Fruit fly (Drosophila melanogaster) whole organism, embryonic: ENCODE data around the gene CG16903.

ENCODE experiments used
- Atf-2 ChIP-seq: fragments of 200-800 bp; sonication (Bioruptor generic); optimal IDR thresholded peaks from 2 replicates; lab custom pipeline; 2016; ENCODE audit warnings: missing biosample characterization, missing genetic modification characterization
- B-H2 ChIP-seq: fragments of 200-800 bp; sonication (Bioruptor generic); optimal IDR thresholded peaks from 2 replicates; lab custom pipeline; 2018; ENCODE audit warnings: missing biosample characterization, mild to moderate bottlenecking, missing genetic modification characterization
- CG10147 ChIP-seq: fragments of 200-800 bp; sonication (Bioruptor generic); optimal IDR thresholded peaks from 2 replicates; lab custom pipeline; 2019; ENCODE audit warnings: missing biosample characterization, mild to moderate bottlenecking, missing genetic modification characterization, moderate library complexity
- CG10321 ChIP-seq: fragments of 200-800 bp; sonication (Bioruptor generic); IDR thresholded peaks from 2 replicates; pipeline ENCODE4 v1.3.6; 2022; ENCODE audit warnings: missing biosample characterization, missing genetic modification characterization
- CG11093 ChIP-seq: fragments of 200-800 bp; sonication (Bioruptor generic); IDR thresholded peaks from 3 replicates; pipeline ENCODE4 v1.3.6; 2022; ENCODE audit warnings: missing biosample characterization, missing genetic modification characterization
- CG12659 ChIP-seq: fragments of 200-800 bp; sonication (Bioruptor generic); optimal IDR thresholded peaks from 3 replicates; lab custom pipeline; 2017; ENCODE audit warnings: mild to moderate bottlenecking, missing biosample characterization, missing genetic modification reagents, missing genetic modification characterization
- CG13287 ChIP-seq: fragments of 200-800 bp; sonication (Bioruptor generic); IDR thresholded peaks from 2 replicates; pipeline ENCODE4 v1.3.6; 2022; ENCODE audit warnings: missing biosample characterization, missing genetic modification characterization; ENCODE audit not compliant: partially characterized antibody
- CG13624 ChIP-seq: fragments of 200-800 bp; sonication (Bioruptor generic); optimal IDR thresholded peaks from 2 replicates; lab custom pipeline; 2016; ENCODE audit warnings: missing biosample characterization, missing genetic modification characterization
- CG15269 ChIP-seq: fragments of 200-800 bp; sonication (Bioruptor generic); optimal IDR thresholded peaks from 2 replicates; lab custom pipeline; 2018; ENCODE audit warnings: missing biosample characterization, mild to moderate bottlenecking, missing genetic modification characterization, moderate library complexity
- CG18262 ChIP-seq: fragments of 200-800 bp; optimal IDR thresholded peaks from 3 replicates; lab custom pipeline; 2019; ENCODE audit warnings: missing biosample characterization, mild to moderate bottlenecking, missing genetic modification characterization, moderate library complexity
- CG2116 ChIP-seq: fragments of 200-800 bp; sonication (Bioruptor generic); optimal IDR thresholded peaks from 3 replicates; lab custom pipeline; 2018; ENCODE audit warnings: missing biosample characterization, mild to moderate bottlenecking, missing genetic modification characterization
- CG2120 ChIP-seq: fragments of 200-800 bp; sonication (Bioruptor generic); optimal IDR thresholded peaks from 3 replicates; lab custom pipeline; 2016; ENCODE audit warnings: missing biosample characterization, missing genetic modification characterization
- CG3995 ChIP-seq: fragments of 200-800 bp; sonication (Bioruptor generic); optimal IDR thresholded peaks from 3 replicates; lab custom pipeline; 2016; ENCODE audit warnings: missing biosample characterization, missing genetic modification characterization
- CG4404 ChIP-seq: fragments of 200-800 bp; sonication (Bioruptor generic); IDR thresholded peaks from 2 replicates; pipeline ENCODE4 v1.3.6; 2022; ENCODE audit warnings: missing biosample characterization, missing genetic modification characterization
- CG7357 ChIP-seq: fragments of 200-800 bp; sonication (Bioruptor generic); IDR thresholded peaks from 3 replicates; pipeline ENCODE4 v1.3.6; 2022; ENCODE audit warnings: missing biosample characterization, missing genetic modification characterization
- CG7963 ChIP-seq: fragments of 200-800 bp; sonication (Bioruptor generic); IDR thresholded peaks from 3 replicates; pipeline ENCODE4 v1.3.6; 2022; ENCODE audit warnings: missing biosample characterization, missing genetic modification characterization; ENCODE audit not compliant: partially characterized antibody
- CG8359 ChIP-seq: fragments of 200-800 bp; sonication (Bioruptor generic); optimal IDR thresholded peaks from 2 replicates; lab custom pipeline; 2017; ENCODE audit warnings: missing biosample characterization, mild to moderate bottlenecking, missing genetic modification characterization, borderline replicate concordance
- CG9932 ChIP-seq: fragments of 200-800 bp; sonication (Bioruptor generic); IDR thresholded peaks from 2 replicates; pipeline ENCODE4 v1.3.6; 2022; ENCODE audit warnings: missing biosample characterization, missing genetic modification characterization
- CTCF ChIP-seq: fragments of 200-800 bp; sonication (Bioruptor generic); optimal IDR thresholded peaks from 2 replicates; lab custom pipeline; 2017; ENCODE audit warnings: missing biosample characterization, mild to moderate bottlenecking, missing genetic modification characterization, moderate library complexity
- D ChIP-seq, 2 experiments: fragments of 200-800 bp in 1 of 2; fragments of >200 bp in 1 of 2; sonication (Bioruptor generic) in 1 of 2; optimal IDR thresholded peaks; 2 replicates in 1 of 2; 3 replicates in 1 of 2; lab custom pipeline; 2017; ENCODE audit warnings: mild to moderate bottlenecking in 1 of 2, missing biosample characterization in 1 of 2, missing genetic modification characterization in 1 of 2, missing genetic modification reagents in 1 of 2
- Dip2 ChIP-seq: fragments of 200-800 bp; sonication (Bioruptor generic); IDR thresholded peaks from 2 replicates; pipeline ENCODE4 v1.3.6; 2022; ENCODE audit warnings: missing biosample characterization, missing genetic modification characterization
- Dll ChIP-seq: fragments of 200-800 bp; sonication (Bioruptor generic); IDR thresholded peaks from 4 replicates; pipeline ENCODE4 v1.3.6; 2022; ENCODE audit warnings: missing biosample characterization, missing genetic modification characterization; ENCODE audit not compliant: partially characterized antibody
- E2f1 ChIP-seq: fragments of 200-800 bp; sonication (Bioruptor generic); IDR thresholded peaks from 2 replicates; pipeline ENCODE4 v1.3.6; 2022; ENCODE audit warnings: missing biosample characterization, missing genetic modification characterization
- E2f2 ChIP-seq: fragments of 200-800 bp; sonication (Bioruptor generic); IDR thresholded peaks from 2 replicates; pipeline ENCODE4 v1.3.6; 2022; ENCODE audit warnings: missing biosample characterization, missing genetic modification characterization
- Myb ChIP-seq: fragments of 200-800 bp; sonication (Bioruptor generic); optimal IDR thresholded peaks from 2 replicates; lab custom pipeline; 2016; ENCODE audit warnings: missing biosample characterization, missing genetic modification characterization
- Side ChIP-seq: fragments of 200-800 bp; sonication (Bioruptor generic); optimal IDR thresholded peaks from 2 replicates; lab custom pipeline; 2016; ENCODE audit warnings: missing biosample characterization, missing genetic modification characterization
- TFAM ChIP-seq: fragments of 200-800 bp; sonication (Bioruptor generic); optimal IDR thresholded peaks from 2 replicates; lab custom pipeline; 2017; ENCODE audit warnings: missing biosample characterization, missing genetic modification characterization, inconsistent platforms
- ato ChIP-seq: fragments of 200-800 bp; sonication (Bioruptor generic); IDR thresholded peaks from 2 replicates; pipeline ENCODE4 v1.3.6; 2022; ENCODE audit warnings: missing biosample characterization, missing genetic modification characterization; ENCODE audit not compliant: partially characterized antibody
- bbx ChIP-seq: fragments of 200-800 bp; sonication (Bioruptor generic); IDR thresholded peaks from 2 replicates; pipeline ENCODE4 v1.3.6; 2022; ENCODE audit warnings: missing biosample characterization, missing genetic modification characterization; ENCODE audit not compliant: partially characterized antibody
- cwo ChIP-seq: fragments of 200-800 bp; sonication (Bioruptor generic); optimal IDR thresholded peaks from 3 replicates; lab custom pipeline; 2017; ENCODE audit warnings: missing biosample characterization, missing genetic modification characterization, mild to moderate bottlenecking, moderate library complexity, missing genetic modification reagents
- ems ChIP-seq: fragments of 200-800 bp; sonication (Bioruptor generic); optimal IDR thresholded peaks from 3 replicates; lab custom pipeline; 2016; ENCODE audit warnings: missing biosample characterization, missing genetic modification characterization
- hkb ChIP-seq, 2 experiments: fragments of 200-800 bp in 1 of 2; fragments of >200 bp in 1 of 2; sonication (Bioruptor generic) in 1 of 2; IDR thresholded peaks in 1 of 2; optimal IDR thresholded peaks in 1 of 2; 2 replicates each; pipeline versions ENCODE4 v1.3.6 to Lab custom; 2017 to 2022; ENCODE audit warnings: missing biosample characterization in 1 of 2, missing genetic modification characterization in 1 of 2
- inv ChIP-seq: fragments of 200-800 bp; sonication (Bioruptor generic); IDR thresholded peaks from 2 replicates; pipeline ENCODE4 v1.3.6; 2022; ENCODE audit warnings: missing biosample characterization, missing genetic modification characterization; ENCODE audit not compliant: partially characterized antibody
- jumu ChIP-seq: fragments of 200-800 bp; sonication (Bioruptor generic); optimal IDR thresholded peaks from 3 replicates; lab custom pipeline; 2016; ENCODE audit warnings: missing biosample characterization, missing genetic modification characterization
- lilli ChIP-seq: fragments of 200-800 bp; sonication (Bioruptor generic); optimal IDR thresholded peaks from 3 replicates; lab custom pipeline; 2016; ENCODE audit warnings: missing biosample characterization, missing genetic modification characterization
- prd ChIP-seq, 3 experiments: fragments of >200 bp in 2 of 3; fragments of 200-800 bp in 1 of 3; sonication (Bioruptor generic) in 1 of 3; optimal IDR thresholded peaks in 2 of 3; IDR thresholded peaks in 1 of 3; 2 replicates in 2 of 3; 3 replicates in 1 of 3; pipeline versions ENCODE4 v1.3.6 to Lab custom; 2017 to 2022; ENCODE audit warnings: missing biosample characterization in 1 of 3, missing genetic modification characterization in 1 of 3
- row ChIP-seq: fragments of 200-800 bp; sonication (Bioruptor generic); IDR thresholded peaks from 3 replicates; pipeline ENCODE4 v1.3.6; 2022; ENCODE audit warnings: missing biosample characterization, missing genetic modification characterization
- sc ChIP-seq, 3 experiments: fragments of >200 bp in 2 of 3; fragments of 200-800 bp in 1 of 3; sonication (Bioruptor generic) in 1 of 3; optimal IDR thresholded peaks; 2 replicates in 2 of 3; 3 replicates in 1 of 3; lab custom pipeline; 2017; ENCODE audit warnings: mild to moderate bottlenecking in 1 of 3, missing biosample characterization in 1 of 3, missing genetic modification characterization in 1 of 3, missing genetic modification reagents in 1 of 3
- slp2 ChIP-seq: fragments of 200-800 bp; sonication (Bioruptor generic); optimal IDR thresholded peaks from 2 replicates; lab custom pipeline; 2016; ENCODE audit warnings: missing biosample characterization, missing genetic modification characterization
- tup ChIP-seq: fragments of 200-800 bp; sonication (Bioruptor generic); optimal IDR thresholded peaks from 2 replicates; lab custom pipeline; 2016; ENCODE audit warnings: missing biosample characterization, mild to moderate bottlenecking, missing genetic modification characterization, moderate library complexity
- unpg ChIP-seq: fragments of 200-800 bp; sonication (Bioruptor generic); optimal IDR thresholded peaks from 3 replicates; lab custom pipeline; 2018; ENCODE audit warnings: missing biosample characterization, mild to moderate bottlenecking, missing genetic modification characterization, moderate library complexity
- vfl ChIP-seq: fragments of 200-800 bp; sonication (Bioruptor generic); optimal IDR thresholded peaks from 2 replicates; lab custom pipeline; 2016; ENCODE audit warnings: missing biosample characterization, missing genetic modification characterization

The CG16903 gene

dm6 chrX:2094072-2094761 is 14.0 kb upstream of the CG16903 start, which contains the start of gene csw (continued):
- TF ChIP-seq D (optimal IDR thresholded peaks at IDR 0.05; lab: Kevin White, UChicago) (no peak), D (GFP tag; optimal IDR thresholded peaks at IDR 0.05; lab: Kevin White, UChicago) (no peak), ato (GFP tag; lab: Robert Waterston, UW) (peak; percentile 54), hkb (optimal IDR thresholded peaks at IDR 0.05; lab: Kevin White, UChicago) (peak; percentile 53), hkb (GFP tag; IDR thresholded peaks at IDR 0.05; lab: Robert Waterston, UW) (no peak), CG15269 (tag; lab: Kevin White, UChicago) (peak; percentile 5), prd (optimal IDR thresholded peaks at IDR 0.05; lab: Kevin White, UChicago) (no peak), prd (GFP tag; IDR thresholded peaks at IDR 0.05; lab: Robert Waterston, UW) (peak; percentile 34; the same call in 1 of the 3 replicates), CG10321 (0 out of 2 replicates have a peak, but pooled peaks have one; percentile 5), CG4404 (peak; percentile 32; the same call in 1 of the 2 replicates), B-H2 (GFP tag; lab: Kevin White, UChicago) (peak; percentile 57), CG7357 (GFP tag; lab: Robert Waterston, UW) (no peak), jumu (GFP tag; lab: Kevin White, UChicago) (peak; percentile 42), CG3995 (GFP tag; lab: Kevin White, UChicago) (peak; percentile 20), CG13287 (GFP tag; lab: Robert Waterston, UW) (peak; percentile 24; the same call in 1 of the 2 replicates), CG7963 (no peak), unpg (no peak), cwo (GFP tag; lab: Kevin White, UChicago) (no peak), CG2120 (peak; percentile 69), CG11093 (no peak), E2f2 (peak; percentile 83), E2f1 (GFP tag; lab: Robert Waterston, UW) (peak; percentile 17; the same call in 1 of the 2 replicates), sc (optimal IDR thresholded peaks at IDR 0.05; lab: Kevin White, UChicago) (no peak), sc (GFP tag; optimal IDR thresholded peaks at IDR 0.05; lab: Kevin White, UChicago) (no peak), Myb (GFP tag; lab: Kevin White, UChicago) (peak; percentile 100), tup (no peak), bbx (GFP tag; lab: Robert Waterston, UW) (peak; percentile 48; the same call in 1 of the 2 replicates), vfl (GFP tag; lab: Kevin White, UChicago) (peak; percentile 32), slp2 (GFP tag; lab: Kevin White, UChicago) (no peak), CG18262 (tag; lab: Kevin White, UChicago) (no peak), Side (peak; percentile 33), CTCF (peak; percentile 76), CG9932 (GFP tag; lab: Robert Waterston, UW) (peak; percentile 75), lilli (GFP tag; lab: Kevin White, UChicago) (peak; percentile 64), row (GFP tag; lab: Robert Waterston, UW) (no peak), CG13624 (GFP tag; lab: Kevin White, UChicago) (peak; percentile 49), Dll (GFP tag; lab: Robert Waterston, UW) (no peak), CG8359 (GFP tag; lab: Kevin White, UChicago) (no peak), TFAM (GFP tag; lab: Kevin White, UChicago) (no peak), CG12659 (peak; percentile 85), CG10147 (GFP tag; lab: Kevin White, UChicago) (no peak), Atf-2 (GFP tag; lab: Kevin White, UChicago) (peak; percentile 6), ems (GFP tag; lab: Kevin White, UChicago) (peak; percentile 34), inv (GFP tag; lab: Robert Waterston, UW) (0 out of 2 replicates have a peak, but pooled peaks have one; percentile 16), CG2116 (GFP tag; lab: Kevin White, UChicago) (peak; percentile 81), Dip2 (no peak)
